Fruit fly (Drosophila melanogaster): Measurements from ENCODE around the gene Ork1.
A peak's percentile ranks its signal among the peaks of the same experiment; 100 is the strongest.

Ork1 gene

dm6 chrX:10877087-10877935, 13.7 kb downstream of the Ork1 start, which contains the start of gene CG1637 (continued):
- TF ChIP-seq Dek (tag; optimal IDR thresholded peaks at IDR 0.05) (no peak), H2.0 (GFP tag; IDR thresholded peaks at IDR 0.05) (no peak), CG15514 (GFP tag; optimal IDR thresholded peaks at IDR 0.05) (peak; percentile 42), Sry-δ (GFP tag; optimal IDR thresholded peaks at IDR 0.05) (peak; percentile 64), bsh (GFP tag; optimal IDR thresholded peaks at IDR 0.05) (peak in 1 of 2 experiments; percentile 24), CG13894 (tag; optimal IDR thresholded peaks at IDR 0.05) (no peak), Atf6 (GFP tag; IDR thresholded peaks at IDR 0.05) (0 out of 2 replicates have a peak, but pooled peaks have one; percentile 42), CG4360 (GFP tag; IDR thresholded peaks at IDR 0.05) (peak; percentile 89), tio (GFP tag; optimal IDR thresholded peaks at IDR 0.05) (no peak), chinmo (GFP tag; IDR thresholded peaks at IDR 0.05; ENCODE audit: partially characterized antibody) (peak; percentile 86; the same call in 3 of the 4 replicates), Nf-YB (GFP tag; optimal IDR thresholded peaks at IDR 0.05) (no peak), Drgx (GFP tag; IDR thresholded peaks at IDR 0.05) (peak; percentile 61), Max (GFP tag; optimal IDR thresholded peaks at IDR 0.05) (no peak), peb (GFP tag; IDR thresholded peaks at IDR 0.05) (no peak), CG2712 (tag; optimal IDR thresholded peaks at IDR 0.05) (no peak), Hey (tag; optimal IDR thresholded peaks at IDR 0.05) (no peak), CG17361 (GFP tag; IDR thresholded peaks at IDR 0.05) (no peak), vnd (GFP tag; IDR thresholded peaks at IDR 0.05; ENCODE audit: partially characterized antibody) (peak; percentile 49; the same call in 1 of the 3 replicates), CG14965 (GFP tag; optimal IDR thresholded peaks at IDR 0.05; ENCODE audit: borderline replicate concordance) (no peak), CG10959 (GFP tag; IDR thresholded peaks at IDR 0.05) (no peak), CG9797 (GFP tag; optimal IDR thresholded peaks at IDR 0.05) (peak; percentile 75), MESR4 (GFP tag; optimal IDR thresholded peaks at IDR 0.05) (peak; percentile 64), CG43689 (GFP tag; IDR thresholded peaks at IDR 0.05) (no peak), Aef1 (GFP tag; IDR thresholded peaks at IDR 0.05) (peak; percentile 46), CG2889 (GFP tag; IDR thresholded peaks at IDR 0.05) (no peak), Hr78 (GFP tag; optimal IDR thresholded peaks at IDR 0.05) (no peak), CG32532 (GFP tag; IDR thresholded peaks at IDR 0.05) (no peak), ato (GFP tag; IDR thresholded peaks at IDR 0.05; ENCODE audit: partially characterized antibody) (peak; percentile 39), CG15601 (tag; optimal IDR thresholded peaks at IDR 0.05) (no peak), gem (tag; optimal IDR thresholded peaks at IDR 0.05) (no peak), Ssrp (tag; optimal IDR thresholded peaks at IDR 0.05) (no peak), sna (GFP tag; IDR thresholded peaks at IDR 0.05; ENCODE audit: partially characterized antibody) (peak; percentile 52; the same call in 1 of the 2 replicates), toy (GFP tag; IDR thresholded peaks at IDR 0.05) (no peak), ftz-f1 (GFP tag; optimal IDR thresholded peaks at IDR 0.05) (peak; percentile 40), kay (GFP tag; optimal IDR thresholded peaks at IDR 0.05) (no peak), zf30C (GFP tag; optimal IDR thresholded peaks at IDR 0.05) (peak; percentile 62), Tbp (GFP tag; optimal IDR thresholded peaks at IDR 0.05) (no peak), so (GFP tag; IDR thresholded peaks at IDR 0.05) (no peak), CG11085 (GFP tag; IDR thresholded peaks at IDR 0.05) (no peak), CG13424 (tag; optimal IDR thresholded peaks at IDR 0.05) (no peak), Dll (GFP tag; IDR thresholded peaks at IDR 0.05; ENCODE audit: partially characterized antibody) (peak; percentile 72), CG8290 (GFP tag; optimal IDR thresholded peaks at IDR 0.05) (no peak), CG8290 (tag; optimal IDR thresholded peaks at IDR 0.05) (no peak), tna (GFP tag; IDR thresholded peaks at IDR 0.05; ENCODE audit: partially characterized antibody) (0 out of 2 replicates have a peak, but pooled peaks have one; percentile 33), CG9437 (GFP tag; optimal IDR thresholded peaks at IDR 0.05) (peak; percentile 96), CG7963 (GFP tag; IDR thresholded peaks at IDR 0.05; ENCODE audit: partially characterized antibody) (peak; percentile 32; the same call in 1 of the 3 replicates), BEAF-32 (GFP tag; optimal IDR thresholded peaks at IDR 0.05) (peak; percentile 75)

Measured in whole organism, embryonic.